Worm (Caenorhabditis elegans) whole organism, L4 larva: ENCODE measurements around the gene fut-1.

Experiments
- F44E2.7 ChIP-seq: fragments of 200-800 bp; sonication (Bioruptor generic); IDR thresholded peaks from 2 replicates; pipeline ENCODE4 v2.1.2; 2022; ENCODE audit warnings: missing genetic modification characterization, missing compliant biosample characterization
- lin-39 ChIP-seq: fragments of 150-350 bp; optimal IDR thresholded peaks from 2 replicates; lab custom pipeline; 2014; ENCODE audit warnings: missing biosample characterization, missing genetic modification reagents, missing genetic modification characterization
- nhr-111 ChIP-seq: fragments of 200-800 bp; sonication (Bioruptor generic); optimal IDR thresholded peaks from 2 replicates; lab custom pipeline; 2018; ENCODE audit warnings: mild to moderate bottlenecking, missing genetic modification characterization, missing compliant biosample characterization
- sdz-12 ChIP-seq: fragments of 200-800 bp; sonication (Bioruptor generic); optimal IDR thresholded peaks from 2 replicates; lab custom pipeline; 2018; ENCODE audit warnings: mild to moderate bottlenecking, missing genetic modification characterization, missing compliant biosample characterization
- unc-130 ChIP-seq: sonication (generic microtip); optimal IDR thresholded peaks from 2 replicates; lab custom pipeline; 2016; ENCODE audit warnings: missing genetic modification reagents, missing genetic modification characterization, missing compliant biosample characterization

ce11 chrII:8766897-8767296 is 7.5 kb upstream of the fut-1 start, which contains the start of gene pah-1:
- TF ChIP-seq unc-130 (no peak), sdz-12 (GFP tag; lab: Kevin White, UChicago) (no peak), lin-39 (tag; lab: Kevin White, UChicago) (no peak), F44E2.7 (GFP tag; lab: Robert Waterston, UW) (no peak), nhr-111 (GFP tag; lab: Kevin White, UChicago) (no peak)
